Fruit fly (Drosophila melanogaster): Measurements from ENCODE around the gene CG31323.

The CG31323 gene

DNA sequence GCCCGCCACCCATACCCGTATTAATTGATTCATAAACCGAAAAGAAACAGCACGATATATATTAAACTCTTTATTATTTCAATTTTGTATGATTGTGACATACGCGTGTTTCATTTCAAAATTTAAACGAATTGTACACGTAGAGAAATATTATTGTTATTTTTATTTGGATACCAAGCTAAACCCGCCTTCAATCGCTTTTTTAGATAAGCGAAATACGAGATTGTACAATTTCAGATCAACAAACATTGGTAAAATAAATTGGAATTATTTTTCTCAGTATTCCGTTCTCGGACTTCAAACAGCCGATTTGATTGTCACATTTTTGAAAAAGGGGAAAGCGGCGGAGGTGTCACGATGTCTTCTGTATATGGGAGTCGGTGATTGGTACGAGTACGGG is 64.4 kb downstream of the CG31323 start (continued):
- TF ChIP-seq gsb-n (tag; optimal IDR thresholded peaks at IDR 0.05), result no peak
- no peak for TF ChIP-seq vnd (GFP tag; IDR thresholded peaks at IDR 0.05; ENCODE audit: partially characterized antibody)
- TF ChIP-seq nmo (GFP tag; optimal IDR thresholded peaks at IDR 0.05), result peak; percentile 47
- TF ChIP-seq YL-1 (GFP tag; optimal IDR thresholded peaks at IDR 0.05), result no peak
- TF ChIP-seq ttk (GFP tag; IDR thresholded peaks at IDR 0.05), result peak; percentile 22; the same call in 1 of the 2 replicates
- TF ChIP-seq Ravus (GFP tag; IDR thresholded peaks at IDR 0.05), result no peak
- no peak for TF ChIP-seq cad (GFP tag; optimal IDR thresholded peaks at IDR 0.05)
- no peak for TF ChIP-seq CG16815 (GFP tag; optimal IDR thresholded peaks at IDR 0.05)
- no peak for TF ChIP-seq gt (GFP tag; IDR thresholded peaks at IDR 0.05)
- TF ChIP-seq Dref (GFP tag; IDR thresholded peaks at IDR 0.05), result no peak
- no peak for TF ChIP-seq CG3995 (GFP tag; optimal IDR thresholded peaks at IDR 0.05)
- peak; percentile 7 for TF ChIP-seq CG8944 (GFP tag; optimal IDR thresholded peaks at IDR 0.05)
- no peak for TF ChIP-seq CG11723 (GFP tag; optimal IDR thresholded peaks at IDR 0.05)
- no peak for TF ChIP-seq ssp (GFP tag; IDR thresholded peaks at IDR 0.05)
- TF ChIP-seq CG3838 (GFP tag; optimal IDR thresholded peaks at IDR 0.05), result peak; percentile 19
- TF ChIP-seq sc (optimal IDR thresholded peaks at IDR 0.05), result no peak
- no peak for TF ChIP-seq sc (GFP tag; optimal IDR thresholded peaks at IDR 0.05)
- no peak for TF ChIP-seq shn (GFP tag; optimal IDR thresholded peaks at IDR 0.05)
- no peak for TF ChIP-seq CG1233 (GFP tag; optimal IDR thresholded peaks at IDR 0.05)
- TF ChIP-seq C15 (GFP tag; IDR thresholded peaks at IDR 0.05), result no peak
- TF ChIP-seq CG11695 (GFP tag; IDR thresholded peaks at IDR 0.05), result peak; percentile 47; the same call in 1 of the 3 replicates
- TF ChIP-seq CG11247 (GFP tag; IDR thresholded peaks at IDR 0.05), result no peak
- TF ChIP-seq CrebB (tag; optimal IDR thresholded peaks at IDR 0.05), result no peak
- TF ChIP-seq fd102C (GFP tag; optimal IDR thresholded peaks at IDR 0.05), result no peak
- TF ChIP-seq HLH4C (GFP tag; IDR thresholded peaks at IDR 0.05; ENCODE audit: partially characterized antibody), result no peak
- no peak; the same call in 1 of the 2 replicates for TF ChIP-seq Atf6 (GFP tag; IDR thresholded peaks at IDR 0.05)
- TF ChIP-seq CG12744 (GFP tag; optimal IDR thresholded peaks at IDR 0.05), result no peak
- no peak for TF ChIP-seq Optix (GFP tag; IDR thresholded peaks at IDR 0.05)
- no peak for TF ChIP-seq CG12299 (tag; optimal IDR thresholded peaks at IDR 0.05)
- TF ChIP-seq Nf-YB (GFP tag; optimal IDR thresholded peaks at IDR 0.05), result peak; percentile 11
- TF ChIP-seq unc-4 (GFP tag; IDR thresholded peaks at IDR 0.05; ENCODE audit: partially characterized antibody), result no peak
- peak; percentile 19 for TF ChIP-seq tin (GFP tag; optimal IDR thresholded peaks at IDR 0.05)
- TF ChIP-seq ac (GFP tag; optimal IDR thresholded peaks at IDR 0.05), result no peak
- no peak for TF ChIP-seq CG14860 (GFP tag; IDR thresholded peaks at IDR 0.05; ENCODE audit: partially characterized antibody)
- TF ChIP-seq sens (GFP tag), result peak; percentile 86
- no peak for TF ChIP-seq nom (GFP tag; optimal IDR thresholded peaks at IDR 0.05)
- TF ChIP-seq nerfin-1 (tag; optimal IDR thresholded peaks at IDR 0.05), result no peak
- TF ChIP-seq Ada2b (GFP tag; IDR thresholded peaks at IDR 0.05), result peak; percentile 55
- TF ChIP-seq CG4404 (GFP tag; IDR thresholded peaks at IDR 0.05), result no peak
- no peak; the same call in 1 of the 2 replicates for TF ChIP-seq CG11696 (GFP tag; IDR thresholded peaks at IDR 0.05)
- peak; percentile 47; the same call in 1 of the 2 replicates for TF ChIP-seq lmd (GFP tag; IDR thresholded peaks at IDR 0.05)
- TF ChIP-seq chm (GFP tag; IDR thresholded peaks at IDR 0.05), result no peak
- 0 out of 2 replicates have a peak, but pooled peaks have one; percentile 60 for TF ChIP-seq Awh (GFP tag; IDR thresholded peaks at IDR 0.05)
- peak in 1 of 2 experiments; percentile 57 for TF ChIP-seq Eip74EF (GFP tag; optimal IDR thresholded peaks at IDR 0.05)
- no peak for TF ChIP-seq CG15011 (GFP tag; optimal IDR thresholded peaks at IDR 0.05)
- no peak for TF ChIP-seq D (optimal IDR thresholded peaks at IDR 0.05)
- no peak for TF ChIP-seq D (GFP tag; optimal IDR thresholded peaks at IDR 0.05)
- no peak for TF ChIP-seq Six4 (GFP tag; optimal IDR thresholded peaks at IDR 0.05)
- TF ChIP-seq psq (GFP tag; optimal IDR thresholded peaks at IDR 0.05), result no peak
- TF ChIP-seq ERR (GFP tag; optimal IDR thresholded peaks at IDR 0.05), result no peak
- TF ChIP-seq ftz-f1 (GFP tag; optimal IDR thresholded peaks at IDR 0.05), result no peak
- TF ChIP-seq CG7372 (GFP tag; IDR thresholded peaks at IDR 0.05), result no peak
- TF ChIP-seq CG7271 (tag; optimal IDR thresholded peaks at IDR 0.05), result no peak
